Fruit fly (Drosophila melanogaster) whole organism, wandering third instar larva: ENCODE data around the gene Traf4.

Experiments
- CrebA ChIP-seq: fragments of 200-800 bp; sonication (Bioruptor generic); optimal IDR thresholded peaks from 2 replicates; lab custom pipeline; 2016; ENCODE audit warnings: missing biosample characterization, mild to moderate bottlenecking, missing genetic modification characterization, borderline replicate concordance
- Hnf4 ChIP-seq: fragments of 200-800 bp; sonication (Bioruptor generic); optimal IDR thresholded peaks from 2 replicates; lab custom pipeline; 2016; ENCODE audit warnings: missing biosample characterization, mild to moderate bottlenecking, missing genetic modification characterization
- Hr78 ChIP-seq: fragments of >200 bp; optimal IDR thresholded peaks from 2 replicates; lab custom pipeline; 2017; ENCODE audit warnings: missing biosample characterization, missing genetic modification characterization
- OdsH ChIP-seq: fragments of 200-800 bp; sonication (Bioruptor generic); optimal IDR thresholded peaks from 2 replicates; lab custom pipeline; 2016; ENCODE audit warnings: missing biosample characterization, mild to moderate bottlenecking, missing genetic modification characterization
- br ChIP-seq: fragments of 200-800 bp; sonication (Bioruptor generic); optimal IDR thresholded peaks from 2 replicates; lab custom pipeline; 2016; ENCODE audit warnings: missing biosample characterization, missing genetic modification characterization
- dsf ChIP-seq: sonication (Bioruptor generic); optimal IDR thresholded peaks from 2 replicates; lab custom pipeline; 2016; ENCODE audit warnings: missing biosample characterization, missing genetic modification characterization, borderline replicate concordance
- psq ChIP-seq: fragments of 200-800 bp; sonication (Bioruptor generic); optimal IDR thresholded peaks from 3 replicates; lab custom pipeline; 2017; ENCODE audit warnings: missing biosample characterization, mild to moderate bottlenecking, missing genetic modification characterization, moderate library complexity

DNA sequence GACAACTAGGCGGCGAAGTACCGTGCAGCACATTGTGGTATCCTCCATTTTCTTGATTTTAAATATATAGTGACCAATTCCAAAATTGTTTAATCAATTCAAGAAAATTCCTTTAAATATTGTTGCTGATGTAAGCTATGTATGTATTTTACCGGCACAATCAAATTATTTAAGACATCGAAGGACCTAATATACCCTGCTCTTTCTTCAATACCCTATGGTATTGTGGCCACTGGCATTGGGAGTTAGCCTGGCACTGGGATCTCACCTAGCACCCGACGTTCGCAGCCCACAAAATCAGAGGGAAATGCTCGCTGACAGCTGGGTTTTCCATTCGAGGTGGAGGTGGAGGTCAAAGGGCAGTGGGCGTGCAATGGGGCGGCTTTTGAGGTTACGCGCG, 60.4 kb downstream of the Traf4 start:
- TF ChIP-seq Hnf4 (GFP tag; lab: Kevin White, UChicago) (no peak), br (GFP tag; lab: Kevin White, UChicago) (no peak), CrebA (GFP tag; lab: Kevin White, UChicago) (no peak), OdsH (no peak), Hr78 (no peak), psq (no peak), dsf (GFP tag; lab: Kevin White, UChicago) (no peak)
